1 fruit fly cellular context compared by ENCODE assay signal in genomic region chr3R:10849515-10849973, dm6.
TF ChIP-seq lines count a peak whose summit lies in the region.

Gene CG42394, plus strand, starts transcription at chr3R:10849825.

TF ChIP-seq in whole organism, embryonic, 481 proteins besides CTCF, POLR2A, EP300 and RAD21 (continued from another document):
- TF ChIP-seq CG16815 (GFP tag; optimal IDR thresholded peaks at IDR 0.05; lab: Kevin White, UChicago) = peak; percentile 89
- peak; percentile 76 for TF ChIP-seq CG30020 (tag; optimal IDR thresholded peaks at IDR 0.05; lab: Kevin White, UChicago)
- TF ChIP-seq MTF-1 (GFP tag; optimal IDR thresholded peaks at IDR 0.05; lab: Kevin White, UChicago; ENCODE audit: borderline replicate concordance) = peak; percentile 91
- peak; percentile 60 for TF ChIP-seq corto (GFP tag; optimal IDR thresholded peaks at IDR 0.05; lab: Kevin White, UChicago)
- peak; percentile 96 for TF ChIP-seq Atf6 (GFP tag; IDR thresholded peaks at IDR 0.05; lab: Robert Waterston, UW)
- peak; percentile 80 for TF ChIP-seq CG15011 (GFP tag; optimal IDR thresholded peaks at IDR 0.05; lab: Kevin White, UChicago)
- TF ChIP-seq her (GFP tag; optimal IDR thresholded peaks at IDR 0.05; lab: Kevin White, UChicago) = no peak
- TF ChIP-seq pfk (GFP tag; optimal IDR thresholded peaks at IDR 0.05; lab: Kevin White, UChicago) = peak; percentile 30
- peak; percentile 75 for TF ChIP-seq Lhr (GFP tag; optimal IDR thresholded peaks at IDR 0.05; lab: Kevin White, UChicago)
- peak; percentile 80 for TF ChIP-seq CG17912 (GFP tag; optimal IDR thresholded peaks at IDR 0.05; lab: Kevin White, UChicago)
- TF ChIP-seq CG4707 (GFP tag; optimal IDR thresholded peaks at IDR 0.05; lab: Kevin White, UChicago) = peak; percentile 79
- TF ChIP-seq CG15696 (tag; optimal IDR thresholded peaks at IDR 0.05; lab: Kevin White, UChicago) = peak; percentile 94
- peak; percentile 98 for TF ChIP-seq Xrp1 (GFP tag; IDR thresholded peaks at IDR 0.05; lab: Robert Waterston, UW)
- TF ChIP-seq MESR4 (GFP tag; optimal IDR thresholded peaks at IDR 0.05; lab: Kevin White, UChicago) = peak; percentile 25
- TF ChIP-seq en (GFP tag; optimal IDR thresholded peaks at IDR 0.05; lab: Kevin White, UChicago) = no peak
- TF ChIP-seq knrl (GFP tag; IDR thresholded peaks at IDR 0.05; lab: Robert Waterston, UW; ENCODE audit: partially characterized antibody) = peak; percentile 13; the same call in 1 of the 3 replicates
- peak; percentile 88 for TF ChIP-seq esg (GFP tag; conservative IDR thresholded peaks at IDR 0.05; lab: Robert Waterston, UW)
- TF ChIP-seq nau (GFP tag; optimal IDR thresholded peaks at IDR 0.05; lab: Kevin White, UChicago) = no peak
- peak; percentile 93 to 95 for TF ChIP-seq bsh (GFP tag; optimal IDR thresholded peaks at IDR 0.05; lab: Kevin White, UChicago)
- TF ChIP-seq CG4404 (GFP tag; IDR thresholded peaks at IDR 0.05; lab: Robert Waterston, UW) = peak; percentile 90
- TF ChIP-seq CG17385 (GFP tag; optimal IDR thresholded peaks at IDR 0.05; lab: Kevin White, UChicago) = peak; percentile 88
- TF ChIP-seq Hr3 (GFP tag; optimal IDR thresholded peaks at IDR 0.05; lab: Kevin White, UChicago) = peak; percentile 87
- TF ChIP-seq Med (GFP tag; lab: Kevin White, UChicago) = peak; percentile 88
- TF ChIP-seq slou (GFP tag; optimal IDR thresholded peaks at IDR 0.05; lab: Kevin White, UChicago) = peak; percentile 84
- TF ChIP-seq E2f1 (GFP tag; IDR thresholded peaks at IDR 0.05; lab: Robert Waterston, UW) = peak; percentile 95
- peak; percentile 85 for TF ChIP-seq CG4730 (GFP tag; IDR thresholded peaks at IDR 0.05; lab: Robert Waterston, UW)
- TF ChIP-seq sima (GFP tag; optimal IDR thresholded peaks at IDR 0.05; lab: Kevin White, UChicago) = no peak
- no peak for TF ChIP-seq CG18011 (GFP tag; optimal IDR thresholded peaks at IDR 0.05; lab: Kevin White, UChicago)
- TF ChIP-seq CG7357 (GFP tag; IDR thresholded peaks at IDR 0.05; lab: Robert Waterston, UW) = peak; percentile 75
- TF ChIP-seq CG7963 (GFP tag; IDR thresholded peaks at IDR 0.05; lab: Robert Waterston, UW; ENCODE audit: partially characterized antibody) = no peak
- TF ChIP-seq CG11696 (GFP tag; IDR thresholded peaks at IDR 0.05; lab: Robert Waterston, UW) = peak; percentile 88
- TF ChIP-seq Hmx (GFP tag; optimal IDR thresholded peaks at IDR 0.05; lab: Kevin White, UChicago) = no peak
- TF ChIP-seq wek (GFP tag; optimal IDR thresholded peaks at IDR 0.05; lab: Kevin White, UChicago) = peak; percentile 12
- no peak for TF ChIP-seq fru (optimal IDR thresholded peaks at IDR 0.05; lab: Kevin White, UChicago)
- 0 out of 2 replicates have a peak, but pooled peaks have one; percentile 37 for TF ChIP-seq bbx (GFP tag; IDR thresholded peaks at IDR 0.05; lab: Robert Waterston, UW; ENCODE audit: partially characterized antibody)
- TF ChIP-seq phol (tag; optimal IDR thresholded peaks at IDR 0.05; lab: Kevin White, UChicago) = peak; percentile 98
- TF ChIP-seq CG6272 (GFP tag; IDR thresholded peaks at IDR 0.05; lab: Robert Waterston, UW) = peak; percentile 88
- peak; percentile 99 for TF ChIP-seq CG18262 (tag; optimal IDR thresholded peaks at IDR 0.05; lab: Kevin White, UChicago)
